Fruit fly (Drosophila melanogaster): ENCODE results near the gene Dyro.

The Dyro gene

DNA sequence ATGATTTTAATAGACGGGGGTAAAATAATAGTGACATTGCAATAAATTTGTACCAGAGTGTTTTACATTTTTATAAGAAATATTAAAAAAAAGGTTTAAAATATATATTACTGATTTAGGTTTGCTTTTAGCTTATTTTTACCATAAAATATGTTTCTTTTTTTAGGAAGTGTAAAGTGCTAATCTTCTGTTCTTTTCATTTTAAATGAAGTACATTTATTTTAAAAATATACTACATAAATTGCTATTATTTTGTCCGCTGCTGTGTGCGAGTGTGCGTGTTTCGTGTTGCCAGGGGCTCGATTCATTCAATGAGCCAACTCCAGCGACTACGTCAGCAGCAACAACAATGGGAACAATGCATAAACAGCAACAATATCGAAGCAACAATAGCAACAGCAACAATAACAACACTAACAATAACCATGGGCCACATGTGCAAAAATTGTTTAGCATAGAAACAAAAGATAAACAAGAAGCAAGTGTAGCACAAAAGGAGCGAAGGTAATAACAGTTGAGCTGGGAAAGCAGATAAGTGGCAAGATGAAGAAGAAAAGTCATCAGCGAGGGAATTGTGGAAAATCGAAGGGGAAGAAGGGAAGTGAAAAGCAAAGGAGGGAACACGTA, 34.1 kb downstream of the Dyro start:
- TF ChIP-seq vnd (GFP tag; IDR thresholded peaks at IDR 0.05; ENCODE audit: partially characterized antibody) (no peak), stwl (tag; optimal IDR thresholded peaks at IDR 0.05) (peak; percentile 31), CG4820 (GFP tag; optimal IDR thresholded peaks at IDR 0.05) (peak; percentile 74), fu2 (GFP tag; optimal IDR thresholded peaks at IDR 0.05) (no peak), CG8944 (GFP tag; optimal IDR thresholded peaks at IDR 0.05) (no peak), z (GFP tag; IDR thresholded peaks at IDR 0.05) (peak; percentile 63; the same call in 1 of the 3 replicates), CG32532 (GFP tag; IDR thresholded peaks at IDR 0.05) (peak; percentile 75), D19B (GFP tag; optimal IDR thresholded peaks at IDR 0.05) (peak; percentile 11), B-H1 (GFP tag; IDR thresholded peaks at IDR 0.05) (peak; percentile 80), CG12769 (tag; optimal IDR thresholded peaks at IDR 0.05) (no peak), CG17385 (GFP tag; optimal IDR thresholded peaks at IDR 0.05) (peak; percentile 81), CG9876 (GFP tag; optimal IDR thresholded peaks at IDR 0.05) (no peak), Rfx (GFP tag; IDR thresholded peaks at IDR 0.05) (peak; percentile 71), Dref (GFP tag; IDR thresholded peaks at IDR 0.05) (no peak), CG5245 (GFP tag; optimal IDR thresholded peaks at IDR 0.05) (peak; percentile 19), pzg (GFP tag; optimal IDR thresholded peaks at IDR 0.05) (no peak), CG4854 (GFP tag; optimal IDR thresholded peaks at IDR 0.05) (peak; percentile 15), salm (tag; optimal IDR thresholded peaks at IDR 0.05) (peak; percentile 84), pum (GFP tag; optimal IDR thresholded peaks at IDR 0.05) (no peak), CG4404 (GFP tag; IDR thresholded peaks at IDR 0.05) (peak; percentile 71), CG9932 (GFP tag; IDR thresholded peaks at IDR 0.05) (peak; percentile 44), CG15073 (GFP tag; optimal IDR thresholded peaks at IDR 0.05) (no peak), CG33213 (GFP tag; optimal IDR thresholded peaks at IDR 0.05) (no peak), CG6689 (GFP tag; IDR thresholded peaks at IDR 0.05) (peak; percentile 93), CG14710 (tag; optimal IDR thresholded peaks at IDR 0.05) (peak; percentile 88), dm (GFP tag; optimal IDR thresholded peaks at IDR 0.05) (no peak), ac (GFP tag; optimal IDR thresholded peaks at IDR 0.05) (peak; percentile 67), pho (GFP tag; optimal IDR thresholded peaks at IDR 0.05) (no peak), chn (GFP tag; optimal IDR thresholded peaks at IDR 0.05) (no peak), CG14050 (GFP tag; IDR thresholded peaks at IDR 0.05) (peak; percentile 71), bab2 (GFP tag; optimal IDR thresholded peaks at IDR 0.05) (peak; percentile 3), ftz-f1 (GFP tag; optimal IDR thresholded peaks at IDR 0.05) (no peak), dati (GFP tag; IDR thresholded peaks at IDR 0.05) (no peak), fru (optimal IDR thresholded peaks at IDR 0.05) (no peak), CG6683 (GFP tag; optimal IDR thresholded peaks at IDR 0.05) (peak; percentile 57), Lim3 (GFP tag; IDR thresholded peaks at IDR 0.05) (peak; percentile 51; the same call in 1 of the 2 replicates), CG17802 (tag; optimal IDR thresholded peaks at IDR 0.05) (peak; percentile 42), dimm (GFP tag; IDR thresholded peaks at IDR 0.05) (peak; percentile 46; the same call in 1 of the 2 replicates), zen2 (GFP tag; IDR thresholded peaks at IDR 0.05; ENCODE audit: partially characterized antibody) (no peak), az2 (GFP tag; optimal IDR thresholded peaks at IDR 0.05) (peak; percentile 73), CG1603 (tag; optimal IDR thresholded peaks at IDR 0.05) (peak; percentile 5), CG30403 (GFP tag; optimal IDR thresholded peaks at IDR 0.05) (peak; percentile 79), Trl (optimal IDR thresholded peaks at IDR 0.05) (no peak), Trl (GFP tag; optimal IDR thresholded peaks at IDR 0.05) (no peak), CG6765 (GFP tag; optimal IDR thresholded peaks at IDR 0.05) (no peak), gsb (GFP tag; IDR thresholded peaks at IDR 0.05) (peak; percentile 46; the same call in 1 of the 2 replicates), CG7786 (GFP tag; optimal IDR thresholded peaks at IDR 0.05) (no peak), sqz (GFP tag; optimal IDR thresholded peaks at IDR 0.05) (peak; percentile 81), TFAM (GFP tag; optimal IDR thresholded peaks at IDR 0.05) (peak; percentile 20), CG3407 (GFP tag; optimal IDR thresholded peaks at IDR 0.05) (peak; percentile 80), dysf (GFP tag; IDR thresholded peaks at IDR 0.05) (peak; percentile 88), CG4730 (GFP tag; IDR thresholded peaks at IDR 0.05) (peak; percentile 83)

Measured in whole organism, embryonic.